Worm (Caenorhabditis elegans): ENCODE measurements around the gene F39G3.4.

The F39G3.4 gene

ce11 chrV:4724453-4724852 lies at the start of gene F39G3.4:
Gene F39G3.4, plus strand, starts transcription at chrV:4724753.
- TF ChIP-seq C06A6.2 (GFP tag; conservative IDR thresholded peaks at IDR 0.05) (no peak), hlh-12 (tag; optimal IDR thresholded peaks at IDR 0.05) (no peak), chd-7 (tag; optimal IDR thresholded peaks at IDR 0.05) (no peak), snpc-4 (GFP tag; optimal IDR thresholded peaks at IDR 0.05) (no peak), snpc-4 (tag; optimal IDR thresholded peaks at IDR 0.05) (no peak), pbrm-1 (GFP tag; IDR thresholded peaks at IDR 0.05) (no peak), madf-3 (GFP tag; IDR thresholded peaks at IDR 0.05) (no peak), snpc-1.1 (tag; optimal IDR thresholded peaks at IDR 0.05; ENCODE audit: insufficient read depth) (no peak), ama-1 (optimal IDR thresholded peaks at IDR 0.05) (no peak), ama-1 (GFP tag; optimal IDR thresholded peaks at IDR 0.05) (no peak), F39B2.1 (GFP tag; IDR thresholded peaks at IDR 0.05) (no peak)

ce11 chrV:4676092-4676491 lies 48.5 kb upstream of the F39G3.4 start, which contains the start of gene K03B4.6:
Gene K03B4.6, minus strand, starts transcription at chrV:4676192.
- no peak for TF ChIP-seq ceh-79 (tag; optimal IDR thresholded peaks at IDR 0.05)

- TF ChIP-seq Y56A3A.18 (GFP tag; IDR thresholded peaks at IDR 0.05) (no peak), chd-7 (tag; optimal IDR thresholded peaks at IDR 0.05) (no peak), ceh-27 (GFP tag; optimal IDR thresholded peaks at IDR 0.05) (no peak), madf-10 (tag; optimal IDR thresholded peaks at IDR 0.05) (no peak), F57C9.4 (tag; optimal IDR thresholded peaks at IDR 0.05) (no peak), nhr-90 (tag; optimal IDR thresholded peaks at IDR 0.05) (no peak), aptf-2 (GFP tag; conservative IDR thresholded peaks at IDR 0.05) (no peak), somi-1 (GFP tag; optimal IDR thresholded peaks at IDR 0.05) (no peak), lsl-1 (GFP tag; optimal IDR thresholded peaks at IDR 0.05) (no peak), Y79H2A.3 (GFP tag; conservative IDR thresholded peaks at IDR 0.05) (no peak), cebp-2 (GFP tag; IDR thresholded peaks at IDR 0.05) (no peak), ceh-58 (GFP tag; IDR thresholded peaks at IDR 0.05) (no peak), F52B5.7 (tag; optimal IDR thresholded peaks at IDR 0.05) (no peak), snpc-1.1 (tag; optimal IDR thresholded peaks at IDR 0.05; ENCODE audit: insufficient read depth) (no peak)
Measured at ce11 chrV:4676812-4677211, 47.7 kb upstream of the F39G3.4 start.

- TF ChIP-seq ztf-22 (GFP tag; optimal IDR thresholded peaks at IDR 0.05) (no peak), lin-54 (GFP tag; optimal IDR thresholded peaks at IDR 0.05) (no peak), mes-4 (tag; optimal IDR thresholded peaks at IDR 0.05) (no peak), lir-1 (GFP tag; conservative IDR thresholded peaks at IDR 0.05) (no peak)
Measured at ce11 chrV:4681670-4682069, 42.9 kb upstream of the F39G3.4 start, which contains the start of gene K03B4.4. Gene K03B4.4, plus strand, starts transcription at chrV:4681970.

ce11 chrV:4684137-4684536 lies 40.4 kb upstream of the F39G3.4 start:
- no peak for TF ChIP-seq lag-1 (GFP tag; IDR thresholded peaks at IDR 0.05)
- TF ChIP-seq F49E8.2 (tag; optimal IDR thresholded peaks at IDR 0.05; ENCODE audit: insufficient read depth) = no peak
- no peak for TF ChIP-seq ceh-91 (GFP tag; IDR thresholded peaks at IDR 0.05)
- TF ChIP-seq cebp-2 (GFP tag; IDR thresholded peaks at IDR 0.05) = no peak
- TF ChIP-seq tlf-1 (GFP tag; optimal IDR thresholded peaks at IDR 0.05) = no peak
- TF ChIP-seq Y95B8A.8 (GFP tag; IDR thresholded peaks at IDR 0.05) = no peak

Data from whole organism, young adult.